Fruit fly (Drosophila melanogaster): ENCODE measurements around the gene CG33928.
A peak's percentile ranks its signal among the peaks of the same experiment; 100 is the strongest.

The CG33928 gene

dm6 chr2L:17431359-17431675, 5.1 kb downstream of the CG33928 start (continued):
- TF ChIP-seq CoRest (tag; optimal IDR thresholded peaks at IDR 0.05) = no peak
- no peak for TF ChIP-seq Dp (GFP tag; optimal IDR thresholded peaks at IDR 0.05)
- no peak for TF ChIP-seq CG11247 (GFP tag; IDR thresholded peaks at IDR 0.05)
- peak; percentile 28; the same call in 1 of the 2 replicates for TF ChIP-seq ap (GFP tag; IDR thresholded peaks at IDR 0.05)
- TF ChIP-seq hb (GFP tag; IDR thresholded peaks at IDR 0.05; ENCODE audit: partially characterized antibody) = no peak
- no peak for TF ChIP-seq hth (optimal IDR thresholded peaks at IDR 0.05)
- TF ChIP-seq Rfx (GFP tag; IDR thresholded peaks at IDR 0.05) = no peak
- no peak for TF ChIP-seq CG7928 (GFP tag; optimal IDR thresholded peaks at IDR 0.05)
- no peak for TF ChIP-seq fd3F (GFP tag; optimal IDR thresholded peaks at IDR 0.05)
- TF ChIP-seq CG31388 (GFP tag; optimal IDR thresholded peaks at IDR 0.05) = no peak
- TF ChIP-seq tx (GFP tag; optimal IDR thresholded peaks at IDR 0.05) = no peak
- TF ChIP-seq al (GFP tag; IDR thresholded peaks at IDR 0.05) = no peak
- TF ChIP-seq Fer1 (GFP tag; optimal IDR thresholded peaks at IDR 0.05) = no peak
- no peak for TF ChIP-seq CG15696 (tag; optimal IDR thresholded peaks at IDR 0.05)
- TF ChIP-seq Ptx1 (GFP tag; IDR thresholded peaks at IDR 0.05) = peak; percentile 42; the same call in 1 of the 2 replicates
- TF ChIP-seq CG9876 (GFP tag; optimal IDR thresholded peaks at IDR 0.05) = no peak
- no peak for TF ChIP-seq zen (tag; optimal IDR thresholded peaks at IDR 0.05)
- no peak for TF ChIP-seq CG16815 (GFP tag; optimal IDR thresholded peaks at IDR 0.05)
- no peak for TF ChIP-seq CG6272 (GFP tag; IDR thresholded peaks at IDR 0.05)
- no peak for TF ChIP-seq tap (tag; optimal IDR thresholded peaks at IDR 0.05)
- no peak for TF ChIP-seq Dek (tag; optimal IDR thresholded peaks at IDR 0.05)
- no peak for TF ChIP-seq CG12071 (GFP tag; optimal IDR thresholded peaks at IDR 0.05)
- TF ChIP-seq Hmx (GFP tag; optimal IDR thresholded peaks at IDR 0.05) = no peak
- TF ChIP-seq H2.0 (GFP tag; IDR thresholded peaks at IDR 0.05) = no peak
- TF ChIP-seq Mad (GFP tag; optimal IDR thresholded peaks at IDR 0.05) = no peak
- no peak for TF ChIP-seq tup (GFP tag; optimal IDR thresholded peaks at IDR 0.05)
- TF ChIP-seq usp (GFP tag; optimal IDR thresholded peaks at IDR 0.05) = no peak
- TF ChIP-seq ato (GFP tag; IDR thresholded peaks at IDR 0.05; ENCODE audit: partially characterized antibody) = no peak
- no peak for TF ChIP-seq fu2 (GFP tag; optimal IDR thresholded peaks at IDR 0.05)
- TF ChIP-seq D19B (GFP tag; optimal IDR thresholded peaks at IDR 0.05) = no peak
- TF ChIP-seq gro (GFP tag; optimal IDR thresholded peaks at IDR 0.05) = no peak
- TF ChIP-seq CG4404 (GFP tag; IDR thresholded peaks at IDR 0.05) = no peak
- TF ChIP-seq cato (GFP tag; optimal IDR thresholded peaks at IDR 0.05; ENCODE audit: borderline replicate concordance) = no peak
- no peak for TF ChIP-seq odd (GFP tag; optimal IDR thresholded peaks at IDR 0.05)
- peak; percentile 79 for TF ChIP-seq sens (GFP tag)
- TF ChIP-seq CG8944 (GFP tag; optimal IDR thresholded peaks at IDR 0.05) = no peak
- TF ChIP-seq CG8388 (GFP tag; optimal IDR thresholded peaks at IDR 0.05) = no peak
- TF ChIP-seq Ets65A (GFP tag) = peak; percentile 39
- no peak for TF ChIP-seq nom (GFP tag; optimal IDR thresholded peaks at IDR 0.05)
- TF ChIP-seq dpn (GFP tag; optimal IDR thresholded peaks at IDR 0.05) = no peak
- TF ChIP-seq CG2712 (tag; optimal IDR thresholded peaks at IDR 0.05) = no peak
- TF ChIP-seq pzg (GFP tag; optimal IDR thresholded peaks at IDR 0.05) = no peak
- TF ChIP-seq dm (GFP tag; optimal IDR thresholded peaks at IDR 0.05) = no peak
- TF ChIP-seq CG9609 (GFP tag; optimal IDR thresholded peaks at IDR 0.05) = no peak
- no peak for TF ChIP-seq CG32767 (GFP tag; IDR thresholded peaks at IDR 0.05)
- TF ChIP-seq MBD-R2 (GFP tag; IDR thresholded peaks at IDR 0.05) = no peak
- no peak for TF ChIP-seq maf-S (GFP tag; optimal IDR thresholded peaks at IDR 0.05)
- TF ChIP-seq CG9932 (GFP tag; IDR thresholded peaks at IDR 0.05) = no peak
- no peak for TF ChIP-seq CG17912 (GFP tag; optimal IDR thresholded peaks at IDR 0.05)
- TF ChIP-seq HLH3B (GFP tag; IDR thresholded peaks at IDR 0.05) = 0 out of 2 replicates have a peak, but pooled peaks have one; percentile 19
- TF ChIP-seq Atf3 (GFP tag; optimal IDR thresholded peaks at IDR 0.05) = no peak
- TF ChIP-seq CG7786 (GFP tag; optimal IDR thresholded peaks at IDR 0.05) = no peak
- no peak for TF ChIP-seq sr (GFP tag; IDR thresholded peaks at IDR 0.05)
- TF ChIP-seq Lpt (GFP tag; optimal IDR thresholded peaks at IDR 0.05) = no peak
